Fruit fly (Drosophila melanogaster) whole organism, pupa: ENCODE data around the gene TkR99D.

ENCODE experiments used
- CG12605 ChIP-seq: fragments of 200-800 bp; sonication (Bioruptor generic); IDR thresholded peaks from 2 replicates; pipeline ENCODE4 v1.3.6; 2022; ENCODE audit warnings: missing biosample characterization, missing genetic modification characterization
- CG14655 ChIP-seq: fragments of 200-800 bp; sonication (Bioruptor generic); optimal IDR thresholded peaks from 3 replicates; lab custom pipeline; 2017; ENCODE audit warnings: mild to moderate bottlenecking, missing biosample characterization, missing genetic modification reagents, missing genetic modification characterization
- EcR ChIP-seq: fragments of 200-800 bp; sonication (Bioruptor generic); optimal IDR thresholded peaks from 3 replicates; lab custom pipeline; 2019; ENCODE audit warnings: missing biosample characterization, missing genetic modification characterization, mild to moderate bottlenecking, moderate library complexity, missing genetic modification reagents
- Pif1B ChIP-seq: fragments of 200-800 bp; sonication (Bioruptor generic); optimal IDR thresholded peaks from 3 replicates; lab custom pipeline; 2016; ENCODE audit warnings: missing biosample characterization, missing genetic modification characterization
- fd96Ca ChIP-seq: fragments of 200-800 bp; sonication (Bioruptor generic); IDR thresholded peaks from 3 replicates; pipeline ENCODE4 v1.3.6; 2022; ENCODE audit warnings: missing biosample characterization, missing genetic modification characterization

DNA sequence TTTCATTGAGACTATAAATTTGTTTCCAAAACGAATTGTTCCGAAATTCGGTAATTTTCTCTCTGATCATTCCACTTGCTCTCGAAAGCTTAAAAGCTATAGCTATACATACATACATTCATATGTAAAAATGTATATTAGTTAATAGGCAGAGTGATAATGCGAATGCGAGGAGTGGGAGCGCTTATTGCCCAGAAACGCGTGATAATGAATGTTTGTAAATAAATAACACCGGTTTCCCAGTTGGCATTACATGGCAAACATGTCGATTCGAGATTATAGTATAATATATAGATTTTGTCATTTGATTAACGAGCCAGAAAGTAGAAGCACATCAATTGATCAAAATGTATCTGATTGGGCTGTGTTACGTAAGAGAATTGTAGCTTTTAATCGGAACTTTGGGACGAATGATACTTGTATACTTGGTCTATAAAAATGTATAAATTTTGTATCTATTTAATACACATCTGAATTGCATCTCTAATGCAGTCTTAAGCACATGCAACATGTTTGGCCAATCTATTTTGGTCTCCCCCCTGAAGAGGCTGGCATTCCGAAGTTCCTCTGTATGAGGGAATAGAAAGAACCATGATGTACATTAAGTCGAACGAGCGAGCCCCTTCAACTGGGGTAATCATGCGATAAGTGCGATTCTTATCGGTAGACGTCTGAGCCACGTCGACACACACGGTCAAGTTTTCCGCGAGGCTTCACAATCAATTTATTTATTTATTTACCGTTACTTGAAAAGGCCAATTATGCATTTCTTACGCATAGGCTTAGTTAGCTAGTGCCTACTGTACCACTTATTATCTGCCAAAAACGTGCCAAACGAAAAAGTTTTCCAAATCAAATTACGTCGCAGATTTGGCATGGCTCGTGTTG, 43.6 kb upstream of the TkR99D start:
- TF ChIP-seq CG12605 (GFP tag; lab: Robert Waterston, UW) (no peak), CG14655 (peak; percentile 58), fd96Ca (GFP tag; lab: Robert Waterston, UW) (peak; percentile 68; the same call in 2 of the 3 replicates), EcR (GFP tag; lab: Kevin White, UChicago) (no peak), Pif1B (GFP tag; lab: Kevin White, UChicago) (no peak)
